Worm (Caenorhabditis elegans) whole organism, L1 larva: ENCODE measurements around the gene C23F12.3.

Experiments used
- C04F5.9 ChIP-seq: sonication (generic microtip); optimal IDR thresholded peaks from 2 replicates; lab custom pipeline; 2016; ENCODE audit warnings: missing genetic modification characterization, missing compliant biosample characterization
- Y116A8C.19 ChIP-seq: sonication (generic microtip); optimal IDR thresholded peaks from 2 replicates; lab custom pipeline; 2016; ENCODE audit warnings: missing compliant biosample characterization, missing genetic modification characterization, borderline replicate concordance
- blmp-1 ChIP-seq: fragments of 150-350 bp; optimal IDR thresholded peaks from 2 replicates; lab custom pipeline; 2014; ENCODE audit warnings: missing biosample characterization, missing genetic modification characterization
- ceh-63 ChIP-seq: fragments of 200-800 bp; sonication (Bioruptor generic); optimal IDR thresholded peaks from 2 replicates; lab custom pipeline; 2018; ENCODE audit warnings: mild to moderate bottlenecking, missing genetic modification characterization, missing compliant biosample characterization
- ceh-90 ChIP-seq: sonication (generic microtip); optimal IDR thresholded peaks from 2 replicates; lab custom pipeline; 2016; ENCODE audit warnings: missing genetic modification characterization, missing compliant biosample characterization
- ces-1 ChIP-seq: fragments of 150-350 bp; optimal IDR thresholded peaks from 2 replicates; lab custom pipeline; 2014; ENCODE audit warnings: missing biosample characterization, missing genetic modification reagents, missing genetic modification characterization
- dsc-1 ChIP-seq: sonication (generic microtip); optimal IDR thresholded peaks from 2 replicates; lab custom pipeline; 2016; ENCODE audit warnings: mild to moderate bottlenecking, missing genetic modification characterization, missing compliant biosample characterization
- efl-3 ChIP-seq: fragments of 200-800 bp; sonication (Bioruptor generic); optimal IDR thresholded peaks from 2 replicates; lab custom pipeline; 2018; ENCODE audit warnings: mild to moderate bottlenecking, missing genetic modification characterization, missing compliant biosample characterization
- egl-13 ChIP-seq: sonication (generic microtip); optimal IDR thresholded peaks from 2 replicates; lab custom pipeline; 2016; ENCODE audit warnings: missing genotype, missing genetic modification reagents, missing genetic modification characterization, missing compliant biosample characterization
- elt-3 ChIP-seq, 6 experiments: fragments of 150-350 bp in 1 of 6; sonication (generic microtip); optimal IDR thresholded peaks; 2 replicates each; lab custom pipeline; 2017 to 2018; ENCODE audit warnings: missing biosample characterization in 6 of 6, missing genetic modification characterization in 6 of 6, inconsistent platforms in 1 of 6
- ets-5 ChIP-seq: fragments of 200-800 bp; sonication (Bioruptor generic); IDR thresholded peaks from 2 replicates; pipeline ENCODE4 v1.3.6; 2022; ENCODE audit warnings: missing genetic modification characterization, missing compliant biosample characterization
- fkh-10 ChIP-seq: sonication (generic microtip); optimal IDR thresholded peaks from 2 replicates; lab custom pipeline; 2017; ENCODE audit warnings: missing biosample characterization, missing genetic modification reagents, missing genetic modification characterization
- fkh-4 ChIP-seq: sonication (generic microtip); optimal IDR thresholded peaks from 2 replicates; lab custom pipeline; 2016; ENCODE audit warnings: missing compliant biosample characterization, missing genetic modification characterization, borderline replicate concordance
- fos-1 ChIP-seq: fragments of 150-350 bp; optimal IDR thresholded peaks from 2 replicates; lab custom pipeline; 2014; ENCODE audit warnings: missing biosample characterization, missing genetic modification characterization
- hlh-17 ChIP-seq: fragments of 200-800 bp; sonication (Bioruptor generic); optimal IDR thresholded peaks from 2 replicates; lab custom pipeline; 2018; ENCODE audit warnings: missing genetic modification characterization, mild to moderate bottlenecking, missing compliant biosample characterization, moderate library complexity, borderline replicate concordance
- isw-1 ChIP-seq: fragments of 200-800 bp; sonication (Bioruptor generic); IDR thresholded peaks from 2 replicates; pipeline ENCODE4 v1.3.6; 2022; ENCODE audit warnings: missing genetic modification characterization, missing compliant biosample characterization
- lin-14 ChIP-seq: fragments of 200-800 bp; sonication (Bioruptor generic); optimal IDR thresholded peaks from 2 replicates; lab custom pipeline; 2018; ENCODE audit warnings: mild to moderate bottlenecking, missing genetic modification characterization, moderate library complexity, missing compliant biosample characterization
- lin-35 ChIP-seq, 2 experiments: fragments of 150-350 bp; optimal IDR thresholded peaks; 2 replicates each; lab custom pipeline; 2014; ENCODE audit warnings: missing biosample characterization in 2 of 2, missing genetic modification characterization in 2 of 2, missing genetic modification reagents in 2 of 2
- mab-9 ChIP-seq: fragments of 200-800 bp; sonication (Bioruptor generic); IDR thresholded peaks from 2 replicates; pipeline ENCODE4 v1.3.6; 2022; ENCODE audit warnings: missing genetic modification reagents, missing genetic modification characterization, missing compliant biosample characterization
- mdl-1 ChIP-seq, 2 experiments: fragments of 150-350 bp; optimal IDR thresholded peaks; 2 replicates each; lab custom pipeline; 2014 to 2017; ENCODE audit warnings: missing biosample characterization in 2 of 2, missing genetic modification characterization in 2 of 2, inconsistent platforms in 1 of 2
- mef-2 ChIP-seq: fragments of 150-350 bp; optimal IDR thresholded peaks from 2 replicates; lab custom pipeline; 2014; ENCODE audit warnings: missing biosample characterization, missing genetic modification characterization
- nhr-19 ChIP-seq: fragments of 200-800 bp; sonication (Bioruptor generic); conservative IDR thresholded peaks from 2 replicates; pipeline ENCODE4 v1.3.6; 2022; ENCODE audit warnings: missing genetic modification characterization, missing compliant biosample characterization
- nhr-20 ChIP-seq: sonication (generic microtip); optimal IDR thresholded peaks from 2 replicates; lab custom pipeline; 2016; ENCODE audit warnings: mild to moderate bottlenecking, missing genetic modification characterization, missing compliant biosample characterization
- nhr-47 ChIP-seq: sonication (generic microtip); optimal IDR thresholded peaks from 2 replicates; lab custom pipeline; 2016; ENCODE audit warnings: mild to moderate bottlenecking, missing genetic modification characterization, moderate library complexity, missing compliant biosample characterization
- nhr-71 ChIP-seq: sonication (generic microtip); optimal IDR thresholded peaks from 2 replicates; lab custom pipeline; 2016; ENCODE audit warnings: mild to moderate bottlenecking, missing genetic modification characterization, moderate library complexity, missing compliant biosample characterization
- nhr-76 ChIP-seq: sonication (generic microtip); optimal IDR thresholded peaks from 2 replicates; lab custom pipeline; 2017; ENCODE audit warnings: missing biosample characterization, missing genetic modification characterization
- nhr-77 ChIP-seq: fragments of 150-350 bp; optimal IDR thresholded peaks from 2 replicates; lab custom pipeline; 2014; ENCODE audit warnings: missing biosample characterization, missing genetic modification characterization
- nhr-84 ChIP-seq: sonication (generic microtip); optimal IDR thresholded peaks from 2 replicates; lab custom pipeline; 2017; ENCODE audit warnings: missing biosample characterization, missing genetic modification characterization
- nhr-85 ChIP-seq: sonication (generic microtip); peaks from one replicate; lab custom pipeline; 2016; ENCODE audit warnings: missing genetic modification characterization, inconsistent platforms, missing compliant biosample characterization
- nhr-90 ChIP-seq: sonication (generic microtip); optimal IDR thresholded peaks from 2 replicates; lab custom pipeline; 2016; ENCODE audit warnings: mild to moderate bottlenecking, missing genetic modification characterization, missing compliant biosample characterization; ENCODE audit not compliant: poor library complexity
- pag-3 ChIP-seq: sonication (generic microtip); optimal IDR thresholded peaks from 2 replicates; lab custom pipeline; 2017; ENCODE audit warnings: missing genetic modification characterization, mild to moderate bottlenecking, missing compliant biosample characterization, antibody characterized with exemption, borderline replicate concordance; ENCODE audit not compliant: insufficient read depth
- pqm-1 ChIP-seq: sonication (generic microtip); optimal IDR thresholded peaks from 3 replicates; lab custom pipeline; 2017; ENCODE audit warnings: missing biosample characterization, missing genetic modification characterization
- skn-1 ChIP-seq: fragments of 150-350 bp; optimal IDR thresholded peaks from 2 replicates; lab custom pipeline; 2014; ENCODE audit warnings: missing biosample characterization, missing genetic modification characterization
- snu-23 ChIP-seq: sonication (generic microtip); optimal IDR thresholded peaks from 2 replicates; lab custom pipeline; 2016; ENCODE audit warnings: missing genetic modification characterization, missing compliant biosample characterization
- sup-37 ChIP-seq: fragments of 200-800 bp; sonication (Bioruptor generic); optimal IDR thresholded peaks from 2 replicates; lab custom pipeline; 2018; ENCODE audit warnings: mild to moderate bottlenecking, missing genetic modification characterization, missing compliant biosample characterization
- unc-130 ChIP-seq: fragments of 150-350 bp; optimal IDR thresholded peaks from 2 replicates; lab custom pipeline; 2017; ENCODE audit warnings: missing biosample characterization, missing genetic modification characterization, inconsistent platforms
- unc-30 ChIP-seq: sonication (generic microtip); optimal IDR thresholded peaks from 2 replicates; lab custom pipeline; 2017; ENCODE audit warnings: missing biosample characterization, missing genetic modification characterization
- zag-1 ChIP-seq: fragments of 150-350 bp; optimal IDR thresholded peaks from 2 replicates; lab custom pipeline; 2014; ENCODE audit warnings: missing biosample characterization, missing genetic modification characterization
- zip-4 ChIP-seq: fragments of 200-800 bp; sonication (Bioruptor generic); optimal IDR thresholded peaks from 2 replicates; lab custom pipeline; 2018; ENCODE audit warnings: mild to moderate bottlenecking, missing genetic modification characterization, moderate library complexity, missing compliant biosample characterization
- ztf-11 ChIP-seq, 2 experiments: sonication (generic microtip); optimal IDR thresholded peaks; 2 replicates each; lab custom pipeline; 2016 to 2017; ENCODE audit warnings: missing genetic modification characterization in 2 of 2, missing biosample characterization in 1 of 2, missing compliant biosample characterization in 1 of 2

C23F12.3 gene

DNA sequence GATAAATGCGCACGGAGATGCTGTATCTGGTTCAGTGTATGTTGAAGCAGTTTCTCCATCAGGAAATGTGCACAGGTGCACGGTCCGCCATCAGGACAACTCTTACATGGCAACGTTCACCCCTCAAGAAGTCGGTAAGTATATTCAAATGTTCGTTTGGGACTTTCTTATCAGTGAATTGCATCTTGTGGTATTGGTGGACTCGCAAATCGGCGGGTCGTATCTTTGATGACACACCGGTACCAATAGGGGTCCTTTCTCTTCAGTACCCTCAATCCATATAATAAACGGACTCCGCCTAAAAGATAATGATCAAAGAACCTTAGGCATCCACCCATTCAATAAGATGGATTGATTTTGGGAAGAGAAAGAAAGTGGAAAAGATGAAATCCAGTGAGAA lies 14.5 kb downstream of the C23F12.3 start:
- no peak for TF ChIP-seq ztf-11 (tag; optimal IDR thresholded peaks at IDR 0.05; lab: Kevin White, UChicago)
- TF ChIP-seq nhr-85, result peak; percentile 39
- TF ChIP-seq lin-14 (GFP tag; lab: Kevin White, UChicago), result peak; percentile 28
- TF ChIP-seq blmp-1 (tag; lab: Kevin White, UChicago), result peak; percentile 31
- TF ChIP-seq, all 84 proteins: peak for 3

DNA sequence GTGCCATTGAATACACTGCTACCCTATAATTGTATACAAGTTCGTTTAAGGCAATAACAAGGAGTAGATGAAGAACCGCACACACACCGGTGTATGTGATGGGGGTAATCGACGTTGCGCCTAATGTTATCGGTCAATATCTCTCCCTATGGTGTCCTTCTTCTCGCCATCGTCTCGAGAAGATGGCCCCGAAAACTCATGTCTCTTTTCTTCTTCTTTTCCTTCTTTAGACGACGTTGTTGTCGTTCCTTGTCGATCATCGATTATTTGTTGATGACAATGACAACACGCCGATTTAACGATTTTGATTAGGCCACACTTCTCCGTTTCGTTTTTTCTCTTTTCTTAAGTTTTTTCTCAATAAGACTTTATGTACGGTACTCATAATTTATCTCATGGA lies 17.7 kb downstream of the C23F12.3 start:
- TF ChIP-seq efl-3 (GFP tag; lab: Kevin White, UChicago), result no peak
- TF ChIP-seq isw-1, result no peak
- TF ChIP-seq nhr-47 (tag; lab: Kevin White, UChicago), result peak; percentile 9
- no peak for TF ChIP-seq pag-3 (tag; lab: Kevin White, UChicago)
- TF ChIP-seq ces-1 (GFP tag; lab: Kevin White, UChicago), result no peak
- peak; percentile 28 for TF ChIP-seq unc-130 (tag; lab: Kevin White, UChicago)
- TF ChIP-seq nhr-71, result peak; percentile 44
- TF ChIP-seq blmp-1 (tag; lab: Kevin White, UChicago), result peak; percentile 70
- no peak for TF ChIP-seq ceh-63 (GFP tag; lab: Kevin White, UChicago)
- TF ChIP-seq egl-13 (tag; lab: Kevin White, UChicago), result no peak
- TF ChIP-seq fkh-10 (GFP tag; lab: Kevin White, UChicago), result no peak
- peak in 2 of 6 experiments; percentile 28 to 54 for TF ChIP-seq elt-3 (tag; optimal IDR thresholded peaks at IDR 0.05; lab: Kevin White, UChicago)
- TF ChIP-seq C04F5.9 (tag; lab: Kevin White, UChicago), result no peak
- TF ChIP-seq unc-30 (tag; lab: Kevin White, UChicago), result no peak
- no peak for TF ChIP-seq mdl-1 (tag; optimal IDR thresholded peaks at IDR 0.05; lab: Kevin White, UChicago)
- no peak for TF ChIP-seq hlh-17 (GFP tag; lab: Kevin White, UChicago)
- no peak for TF ChIP-seq pqm-1 (tag; lab: Kevin White, UChicago)
- no peak for TF ChIP-seq mef-2 (tag; lab: Kevin White, UChicago)
- TF ChIP-seq nhr-90 (tag; lab: Kevin White, UChicago), result peak; percentile 44
- TF ChIP-seq lin-14 (GFP tag; lab: Kevin White, UChicago), result peak; percentile 74
- TF ChIP-seq zip-4, result no peak
- no peak for TF ChIP-seq nhr-84 (tag; lab: Kevin White, UChicago)
- no peak for TF ChIP-seq fkh-4 (tag; lab: Kevin White, UChicago)
- peak; percentile 64 for TF ChIP-seq nhr-20 (tag; lab: Kevin White, UChicago)
- TF ChIP-seq ets-5 (GFP tag; lab: Robert Waterston, UW), result no peak
- no peak for TF ChIP-seq nhr-77 (tag; lab: Kevin White, UChicago)
- TF ChIP-seq snu-23, result peak; percentile 55
- no peak for TF ChIP-seq mab-9 (GFP tag; lab: Robert Waterston, UW)
- TF ChIP-seq Y116A8C.19 (tag; lab: Kevin White, UChicago), result no peak
- TF ChIP-seq fos-1 (tag; lab: Kevin White, UChicago), result no peak
- peak in 1 of 2 experiments; percentile 16 for TF ChIP-seq lin-35 (GFP tag; optimal IDR thresholded peaks at IDR 0.05; lab: Kevin White, UChicago)
- TF ChIP-seq dsc-1 (tag; lab: Kevin White, UChicago), result no peak
- TF ChIP-seq nhr-85, result peak; percentile 87
- TF ChIP-seq ceh-90 (tag; lab: Kevin White, UChicago), result no peak
- no peak for TF ChIP-seq zag-1 (tag; lab: Kevin White, UChicago)
- no peak for TF ChIP-seq nhr-19
- TF ChIP-seq skn-1 (tag; lab: Kevin White, UChicago), result no peak
- no peak for TF ChIP-seq nhr-76 (tag; lab: Kevin White, UChicago)
- TF ChIP-seq sup-37, result no peak
